Worm (Caenorhabditis elegans) whole organism, early embryonic: ENCODE data around the gene srz-19.

ENCODE experiments used
- ama-1 ChIP-seq: fragments of 150-350 bp; optimal IDR thresholded peaks from 2 replicates; lab custom pipeline; 2014
- ceh-13 ChIP-seq: fragments of 200-800 bp; sonication (Bioruptor generic); optimal IDR thresholded peaks from 2 replicates; lab custom pipeline; 2018; ENCODE audit warnings: mild to moderate bottlenecking, missing genetic modification characterization, missing compliant biosample characterization
- flt-1 ChIP-seq: fragments of 200-800 bp; sonication (Bioruptor generic); IDR thresholded peaks from 2 replicates; pipeline ENCODE4 v1.3.6; 2022; ENCODE audit warnings: missing genetic modification characterization, missing compliant biosample characterization
- hmbx-1 ChIP-seq: sonication (generic microtip); optimal IDR thresholded peaks from 2 replicates; lab custom pipeline; 2016; ENCODE audit warnings: mild to moderate bottlenecking, missing genetic modification characterization, missing compliant biosample characterization
- hnd-1 ChIP-seq: sonication (generic microtip); optimal IDR thresholded peaks from 2 replicates; lab custom pipeline; 2016; ENCODE audit warnings: missing genetic modification characterization, missing compliant biosample characterization
- pes-1 ChIP-seq: fragments of 200-800 bp; sonication (Bioruptor generic); IDR thresholded peaks from 2 replicates; pipeline ENCODE4 v1.3.6; 2022; ENCODE audit warnings: missing genetic modification reagents, missing genetic modification characterization, missing compliant biosample characterization
- scrt-1 ChIP-seq: fragments of 200-800 bp; sonication (Bioruptor generic); IDR thresholded peaks from 2 replicates; pipeline ENCODE4 v1.3.6; 2022; ENCODE audit warnings: missing genetic modification characterization, missing compliant biosample characterization
- sea-1 ChIP-seq: fragments of 200-800 bp; sonication (Bioruptor generic); conservative IDR thresholded peaks from 2 replicates; pipeline ENCODE4 v1.3.6; 2022; ENCODE audit warnings: missing genetic modification characterization, missing compliant biosample characterization
- tbx-11 ChIP-seq: fragments of 200-800 bp; sonication (Bioruptor generic); IDR thresholded peaks from 2 replicates; pipeline ENCODE4 v1.3.6; 2022; ENCODE audit warnings: missing genetic modification characterization, missing compliant biosample characterization
- tbx-37 ChIP-seq: fragments of 200-800 bp; sonication (Bioruptor generic); conservative IDR thresholded peaks from 2 replicates; pipeline ENCODE4 v1.3.6; 2022; ENCODE audit warnings: missing genetic modification reagents, missing genetic modification characterization, missing compliant biosample characterization

DNA sequence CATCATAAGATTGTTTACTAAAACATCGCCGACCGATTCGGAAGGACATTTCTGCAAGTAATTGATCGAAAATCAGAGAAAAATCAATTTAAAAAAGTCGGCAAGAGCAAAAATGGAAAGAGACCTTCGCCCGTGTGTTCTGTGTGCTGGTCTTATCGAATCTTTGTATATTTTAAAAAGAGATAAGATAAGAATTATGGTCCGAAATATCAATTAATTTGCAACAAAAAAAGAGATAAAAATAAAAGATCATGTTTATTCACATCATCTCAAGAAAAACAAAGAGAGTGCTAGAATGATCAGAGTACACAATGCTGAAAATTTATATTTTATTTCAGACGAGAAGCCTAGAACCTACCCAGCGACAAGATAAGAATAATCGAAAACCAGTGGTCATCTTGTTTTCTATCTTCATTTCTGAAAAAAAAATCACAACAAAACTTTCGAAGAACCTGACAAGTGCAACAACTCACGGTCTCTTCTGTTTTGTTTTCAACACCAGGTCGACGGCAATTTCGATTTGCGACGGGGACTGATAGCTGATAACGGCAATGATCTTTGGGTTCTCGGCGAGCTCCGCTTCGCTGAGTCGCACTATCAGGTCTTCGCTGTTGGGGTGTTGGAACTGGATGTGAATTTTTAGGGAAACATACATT lies 41.2 kb upstream of the srz-19 start, which contains the start of gene F37C4.6:
- TF ChIP-seq scrt-1 (GFP tag; lab: Robert Waterston, UW) (no peak), ama-1 (no peak), hmbx-1 (no peak), ceh-13 (GFP tag; lab: Kevin White, UChicago) (no peak), sea-1 (GFP tag; lab: Robert Waterston, UW) (no peak), flt-1 (no peak), tbx-37 (no peak), hnd-1 (tag; lab: Kevin White, UChicago) (no peak), pes-1 (GFP tag; lab: Robert Waterston, UW) (no peak), tbx-11 (no peak)
